Worm (Caenorhabditis elegans): ENCODE data around the gene F22E5.20.

- no peak for TF ChIP-seq egl-27 (tag; optimal IDR thresholded peaks at IDR 0.05)
- TF ChIP-seq nhr-25 (tag; optimal IDR thresholded peaks at IDR 0.05; ENCODE audit: borderline replicate concordance, insufficient read depth), result no peak
- TF ChIP-seq pha-4 (GFP tag; IDR thresholded peaks at IDR 0.05), result no peak
- no peak for TF ChIP-seq pha-4 (tag; optimal IDR thresholded peaks at IDR 0.05)
- TF ChIP-seq fkh-10 (GFP tag; optimal IDR thresholded peaks at IDR 0.05), result no peak
- TF ChIP-seq sdz-12 (GFP tag; optimal IDR thresholded peaks at IDR 0.05), result no peak
- TF ChIP-seq ZK546.5 (tag; optimal IDR thresholded peaks at IDR 0.05), result no peak
- TF ChIP-seq Y75B8A.6 (GFP tag; IDR thresholded peaks at IDR 0.05), result no peak
- no peak for TF ChIP-seq mdl-1 (tag; optimal IDR thresholded peaks at IDR 0.05)
- no peak for TF ChIP-seq tra-1 (GFP tag; IDR thresholded peaks at IDR 0.05)
Measured at ce11 chrII:2700229-2700628, 26.8 kb upstream of the F22E5.20 start, which contains the start of gene sri-61.

All from whole organism, L4 larva.